Worm (Caenorhabditis elegans) whole organism, L2 larva: ENCODE results near the gene col-109.

Experiments used
- F13H6.1 ChIP-seq: sonication (generic microtip); optimal IDR thresholded peaks from 2 replicates; lab custom pipeline; 2016; ENCODE audit warnings: missing genetic modification characterization, missing compliant biosample characterization
- egl-27 ChIP-seq: sonication (generic microtip); optimal IDR thresholded peaks from 3 replicates; lab custom pipeline; 2017; ENCODE audit warnings: missing biosample characterization, missing genetic modification reagents, missing genetic modification characterization
- mab-5 ChIP-seq: fragments of 150-350 bp; optimal IDR thresholded peaks from 2 replicates; lab custom pipeline; 2014; ENCODE audit warnings: missing biosample characterization, missing genetic modification characterization
- mbf-1 ChIP-seq: sonication (generic microtip); optimal IDR thresholded peaks from 2 replicates; lab custom pipeline; 2017; ENCODE audit warnings: missing biosample characterization, missing genetic modification characterization
- peb-1 ChIP-seq: fragments of 150-350 bp; optimal IDR thresholded peaks from 2 replicates; lab custom pipeline; 2014; ENCODE audit warnings: missing biosample characterization, missing genetic modification characterization
- sma-9 ChIP-seq, 2 experiments: fragments of 150-350 bp in 1 of 2; sonication (generic microtip) in 1 of 2; optimal IDR thresholded peaks; 2 replicates each; lab custom pipeline; 2014 to 2016; ENCODE audit warnings: missing genetic modification characterization in 2 of 2, mild to moderate bottlenecking in 1 of 2, missing biosample characterization in 1 of 2, missing compliant biosample characterization in 1 of 2, missing genetic modification reagents in 1 of 2, moderate library complexity in 1 of 2
- snpc-4 ChIP-seq: fragments of 150-350 bp; optimal IDR thresholded peaks from 2 replicates; lab custom pipeline; 2014; ENCODE audit warnings: missing biosample characterization, missing genetic modification characterization
- ztf-11 ChIP-seq: sonication (generic microtip); optimal IDR thresholded peaks from 2 replicates; lab custom pipeline; 2017; ENCODE audit warnings: missing biosample characterization, missing genetic modification characterization

Gene col-109

DNA sequence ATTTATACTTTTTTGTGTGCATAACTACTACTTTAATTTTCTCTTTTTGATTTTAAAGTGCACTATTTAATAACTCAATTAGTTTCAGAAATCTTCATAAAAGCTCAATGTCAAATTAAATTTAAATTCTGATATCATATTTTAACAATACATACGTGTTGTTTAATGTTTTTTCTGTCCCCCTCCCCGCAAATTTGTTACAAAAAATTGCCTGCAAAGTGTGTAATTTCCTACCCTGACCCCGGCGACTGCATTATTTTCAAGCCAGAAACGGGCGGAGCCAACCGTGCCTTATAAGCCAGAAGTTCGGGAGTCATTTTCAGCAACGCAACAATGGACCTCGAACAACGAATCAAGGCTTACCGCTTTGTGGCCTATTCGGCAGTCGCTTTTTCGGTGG, 51.8 kb downstream of the col-109 start, which contains the start of gene col-108:
Gene col-108, plus strand, starts transcription at position 301 of the 400 bp plus-strand sequence.
- no peak for TF ChIP-seq ztf-11 (tag; lab: Kevin White, UChicago)
- TF ChIP-seq snpc-4 (tag; lab: Kevin White, UChicago): no peak
- TF ChIP-seq mab-5 (tag; lab: Kevin White, UChicago): no peak
- no peak for TF ChIP-seq peb-1 (tag; lab: Kevin White, UChicago)
- no peak for TF ChIP-seq egl-27
- TF ChIP-seq mbf-1 (tag; lab: Kevin White, UChicago): no peak
- TF ChIP-seq sma-9 (GFP tag; optimal IDR thresholded peaks at IDR 0.05; lab: Kevin White, UChicago): no peak
- TF ChIP-seq sma-9 (tag; optimal IDR thresholded peaks at IDR 0.05; lab: Kevin White, UChicago): no peak
- TF ChIP-seq F13H6.1 (tag; lab: Kevin White, UChicago): no peak
- TF ChIP-seq, all 48 proteins: peak for 0
